Fruit fly (Drosophila melanogaster) whole organism: ENCODE results near the gene CG42494.

ENCODE experiments used
- EcR ChIP-seq, 2 experiments: fragments of >200 bp; optimal IDR thresholded peaks; 2 replicates each; lab custom pipeline; 2017; ENCODE audit warnings: missing biosample characterization in 2 of 2, missing genetic modification characterization in 2 of 2, missing genetic modification reagents in 2 of 2
- pan ChIP-seq: fragments of >200 bp; optimal IDR thresholded peaks from 2 replicates; lab custom pipeline; 2017
- psq ChIP-seq: fragments of >200 bp; optimal IDR thresholded peaks from 2 replicates; lab custom pipeline; 2017
- usp ChIP-seq: fragments of >200 bp; optimal IDR thresholded peaks from 2 replicates; lab custom pipeline; 2017; ENCODE audit warnings: missing biosample characterization, missing genetic modification characterization, mixed read lengths

DNA sequence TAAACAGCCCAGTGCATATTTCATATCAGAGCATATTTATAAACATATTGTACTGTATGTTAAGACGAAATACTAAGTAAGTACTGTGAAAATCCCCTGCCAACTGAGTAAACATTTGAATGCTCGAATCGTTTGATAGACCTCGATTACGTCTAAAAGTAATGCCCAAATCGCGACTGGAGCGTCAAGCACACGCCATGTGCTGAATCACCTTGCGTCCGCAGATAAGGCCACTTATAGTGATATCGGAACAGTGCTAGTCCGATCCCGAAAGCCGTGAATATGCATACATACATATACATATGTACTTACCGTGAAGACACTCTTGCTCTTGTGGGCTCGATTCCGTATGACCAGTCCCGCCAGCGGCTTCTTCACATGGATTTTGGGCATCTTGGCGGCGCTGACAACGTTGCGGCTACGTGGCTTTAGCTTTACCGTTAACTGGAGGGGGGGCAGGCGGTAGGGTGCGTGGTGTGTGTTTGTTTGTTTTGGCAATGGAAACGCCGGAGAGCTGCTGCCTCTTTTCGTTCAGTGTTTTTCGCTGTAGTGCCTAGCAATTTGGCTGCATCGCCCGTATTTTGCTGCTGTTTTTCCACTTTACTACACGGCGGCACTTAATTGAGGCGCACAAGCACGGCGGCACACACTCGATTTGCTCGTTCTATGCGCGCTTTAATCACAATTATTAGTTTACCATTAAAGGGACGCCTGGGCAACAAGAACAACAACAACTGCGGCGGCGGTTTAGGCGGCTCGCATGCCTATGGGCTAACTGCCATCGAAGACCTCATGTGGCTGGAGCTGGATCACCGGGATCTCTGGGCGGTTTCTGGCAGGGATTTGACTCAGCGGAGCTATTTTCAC lies 41.5 kb upstream of the CG42494 start:
- TF ChIP-seq psq (lab: Kevin White, UChicago) (no peak), pan (lab: Kevin White, UChicago) (no peak), EcR (GFP tag; optimal IDR thresholded peaks at IDR 0.05; lab: Kevin White, UChicago) (no peak), usp (no peak)
